Worm (Caenorhabditis elegans) whole organism, L4/young adult: ENCODE data around the gene F39B3.3.

Experiments used
- dao-5 ChIP-seq: sonication (generic microtip); optimal IDR thresholded peaks from 2 replicates; lab custom pipeline; 2016; ENCODE audit warnings: missing genotype, missing genetic modification characterization, moderate library complexity, missing compliant biosample characterization
- him-1 ChIP-seq: sonication (generic microtip); optimal IDR thresholded peaks from 2 replicates; lab custom pipeline; 2016; ENCODE audit warnings: missing genotype, missing genetic modification reagents, missing genetic modification characterization, missing compliant biosample characterization

- TF ChIP-seq him-1 = no peak
- no peak for TF ChIP-seq dao-5 (tag; lab: Kevin White, UChicago)
Measured at ce11 chrX:17625729-17626128, 46.8 kb upstream of the F39B3.3 start.
